Worm (Caenorhabditis elegans) whole organism, L1 larva: ENCODE data around the gene K10B4.3.

Source experiments
- aha-1 ChIP-seq: fragments of 150-350 bp; optimal IDR thresholded peaks from 2 replicates; lab custom pipeline; 2014; ENCODE audit warnings: missing biosample characterization, missing genetic modification characterization
- ceh-8 ChIP-seq: fragments of 200-800 bp; sonication (Bioruptor generic); optimal IDR thresholded peaks from 2 replicates; lab custom pipeline; 2018; ENCODE audit warnings: mild to moderate bottlenecking, missing genetic modification characterization, moderate library complexity, missing compliant biosample characterization
- ceh-82 ChIP-seq, 3 experiments: fragments of 150-350 bp in 1 of 3; sonication (generic microtip) in 2 of 3; optimal IDR thresholded peaks; 2 replicates each; lab custom pipeline; 2014 to 2017; ENCODE audit warnings: missing biosample characterization in 3 of 3, missing genetic modification characterization in 3 of 3
- ces-1 ChIP-seq: fragments of 150-350 bp; optimal IDR thresholded peaks from 2 replicates; lab custom pipeline; 2014; ENCODE audit warnings: missing biosample characterization, missing genetic modification reagents, missing genetic modification characterization
- elt-3 ChIP-seq, 6 experiments: fragments of 150-350 bp in 1 of 6; sonication (generic microtip); optimal IDR thresholded peaks; 2 replicates each; lab custom pipeline; 2017 to 2018; ENCODE audit warnings: missing biosample characterization in 6 of 6, missing genetic modification characterization in 6 of 6, inconsistent platforms in 1 of 6
- hpl-2 ChIP-seq: fragments of 150-350 bp; optimal IDR thresholded peaks from 2 replicates; lab custom pipeline; 2014; ENCODE audit warnings: missing biosample characterization, missing genetic modification reagents, missing genetic modification characterization
- lin-35 ChIP-seq, 2 experiments: fragments of 150-350 bp; optimal IDR thresholded peaks; 2 replicates each; lab custom pipeline; 2014; ENCODE audit warnings: missing biosample characterization in 2 of 2, missing genetic modification characterization in 2 of 2, missing genetic modification reagents in 2 of 2
- nhr-19 ChIP-seq: fragments of 200-800 bp; sonication (Bioruptor generic); conservative IDR thresholded peaks from 2 replicates; pipeline ENCODE4 v1.3.6; 2022; ENCODE audit warnings: missing genetic modification characterization, missing compliant biosample characterization
- nhr-76 ChIP-seq: sonication (generic microtip); optimal IDR thresholded peaks from 2 replicates; lab custom pipeline; 2017; ENCODE audit warnings: missing biosample characterization, missing genetic modification characterization
- sptf-1 ChIP-seq: fragments of 150-350 bp; optimal IDR thresholded peaks from 2 replicates; lab custom pipeline; 2014; ENCODE audit warnings: missing biosample characterization, missing genetic modification characterization
- ztf-11 ChIP-seq, 2 experiments: sonication (generic microtip); optimal IDR thresholded peaks; 2 replicates each; lab custom pipeline; 2016 to 2017; ENCODE audit warnings: missing genetic modification characterization in 2 of 2, missing biosample characterization in 1 of 2, missing compliant biosample characterization in 1 of 2

DNA sequence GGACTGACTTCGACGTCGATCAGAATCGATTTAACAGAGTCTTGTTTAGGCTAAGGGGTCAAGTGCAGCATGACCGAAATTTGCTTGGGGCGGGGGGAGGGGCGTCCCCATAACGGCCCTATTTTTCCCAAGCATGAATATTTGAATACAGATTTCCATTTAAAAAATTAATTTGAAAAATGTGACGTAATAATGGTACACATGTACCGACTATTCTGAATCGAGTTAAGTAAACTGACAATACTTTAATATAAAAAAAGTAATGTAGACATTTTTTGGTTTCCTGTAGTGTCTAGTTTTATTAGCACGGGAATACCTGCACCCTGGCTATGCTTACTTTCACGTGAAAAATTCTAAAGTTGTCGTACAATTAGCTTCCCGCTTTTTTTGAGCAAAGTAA lies 34.2 kb downstream of the K10B4.3 start:
- TF ChIP-seq ztf-11 (tag; optimal IDR thresholded peaks at IDR 0.05; lab: Kevin White, UChicago) (no peak), nhr-19 (GFP tag; lab: Robert Waterston, UW) (no peak), aha-1 (tag; lab: Kevin White, UChicago) (no peak), sptf-1 (tag; lab: Kevin White, UChicago) (no peak), ces-1 (GFP tag; lab: Kevin White, UChicago) (no peak), elt-3 (tag; optimal IDR thresholded peaks at IDR 0.05; lab: Kevin White, UChicago) (no peak), hpl-2 (no peak), ceh-82 (tag; optimal IDR thresholded peaks at IDR 0.05; lab: Kevin White, UChicago) (no peak), ceh-8 (GFP tag; lab: Kevin White, UChicago) (no peak), nhr-76 (tag; lab: Kevin White, UChicago) (no peak), lin-35 (GFP tag; optimal IDR thresholded peaks at IDR 0.05; lab: Kevin White, UChicago) (no peak)
